Worm (Caenorhabditis elegans) whole organism, L3 larva: ENCODE measurements around the gene Y54H5A.2.

ENCODE experiments used
- ZK546.5 ChIP-seq: sonication (generic microtip); optimal IDR thresholded peaks from 2 replicates; lab custom pipeline; 2017; ENCODE audit warnings: missing biosample characterization, missing genetic modification characterization
- aly-2 ChIP-seq: fragments of 150-350 bp; optimal IDR thresholded peaks from 2 replicates; lab custom pipeline; 2014; ENCODE audit warnings: missing biosample characterization, missing genetic modification characterization
- ama-1 ChIP-seq: fragments of 150-350 bp; optimal IDR thresholded peaks from 2 replicates; lab custom pipeline; 2018
- ceh-28 ChIP-seq: fragments of 150-350 bp; optimal IDR thresholded peaks from 2 replicates; lab custom pipeline; 2014; ENCODE audit warnings: missing biosample characterization, missing genetic modification reagents, missing genetic modification characterization
- daf-12 ChIP-seq: fragments of 150-350 bp; optimal IDR thresholded peaks from 2 replicates; lab custom pipeline; 2014; ENCODE audit warnings: missing biosample characterization, missing genetic modification reagents, missing genetic modification characterization
- elt-2 ChIP-seq: sonication (generic microtip); optimal IDR thresholded peaks from 2 replicates; lab custom pipeline; 2016; ENCODE audit warnings: missing genetic modification reagents, mild to moderate bottlenecking, missing genetic modification characterization, missing compliant biosample characterization
- fkh-10 ChIP-seq: sonication (generic microtip); optimal IDR thresholded peaks from 2 replicates; lab custom pipeline; 2017; ENCODE audit warnings: missing biosample characterization, missing genetic modification reagents, missing genetic modification characterization
- lin-39 ChIP-seq: fragments of 150-350 bp; optimal IDR thresholded peaks from 2 replicates; lab custom pipeline; 2018; ENCODE audit warnings: missing biosample characterization, missing genetic modification reagents, missing genetic modification characterization
- nfya-1 ChIP-seq: sonication (generic microtip); optimal IDR thresholded peaks from 2 replicates; lab custom pipeline; 2017; ENCODE audit warnings: missing genetic modification characterization, mild to moderate bottlenecking, missing compliant biosample characterization, antibody characterized with exemption, moderate library complexity; ENCODE audit not compliant: insufficient read depth
- nhr-43 ChIP-seq: sonication (generic microtip); optimal IDR thresholded peaks from 2 replicates; lab custom pipeline; 2016; ENCODE audit warnings: mild to moderate bottlenecking, missing genetic modification characterization, missing compliant biosample characterization; ENCODE audit not compliant: poor library complexity, severe bottlenecking
- snpc-4 ChIP-seq: fragments of 150-350 bp; optimal IDR thresholded peaks from 2 replicates; lab custom pipeline; 2014; ENCODE audit warnings: missing biosample characterization, missing genetic modification characterization
- unc-62 ChIP-seq: fragments of 150-350 bp; sonication (generic microtip); optimal IDR thresholded peaks from 4 replicates; lab custom pipeline; 2014; ENCODE audit warnings: missing biosample characterization, missing genetic modification reagents, missing genetic modification characterization
- zag-1 ChIP-seq: fragments of 150-350 bp; optimal IDR thresholded peaks from 2 replicates; lab custom pipeline; 2014; ENCODE audit warnings: missing biosample characterization, missing genetic modification characterization

DNA sequence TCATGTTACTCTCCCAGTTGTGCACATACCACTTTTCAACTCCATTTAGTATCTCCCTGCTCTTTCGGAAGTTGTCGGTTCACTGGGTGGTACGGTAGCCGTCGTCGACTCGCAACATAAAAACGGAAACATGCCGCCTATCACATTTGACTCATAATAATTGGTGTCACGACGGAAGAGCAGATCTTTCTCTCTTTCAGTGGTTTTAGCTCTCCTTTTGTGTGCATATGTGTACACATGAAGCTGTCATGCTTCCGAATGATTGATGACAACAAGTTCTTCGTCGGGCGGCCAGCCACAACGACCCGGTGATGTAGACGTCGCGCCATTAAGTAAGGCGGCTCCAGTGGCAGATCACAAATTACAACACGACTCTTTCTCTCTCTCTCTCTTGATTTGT is 23.6 kb downstream of the Y54H5A.2 start:
- TF ChIP-seq aly-2 (tag; lab: Kevin White, UChicago) (no peak), nhr-43 (tag; lab: Kevin White, UChicago) (no peak), ceh-28 (tag; lab: Kevin White, UChicago) (no peak), zag-1 (tag; lab: Kevin White, UChicago) (no peak), unc-62 (no peak), elt-2 (no peak), ZK546.5 (tag; lab: Kevin White, UChicago) (no peak), nfya-1 (no peak), ama-1 (lab: Kevin White, UChicago) (no peak), snpc-4 (tag; lab: Kevin White, UChicago) (no peak), fkh-10 (GFP tag; lab: Kevin White, UChicago) (no peak), daf-12 (tag; lab: Kevin White, UChicago) (no peak), lin-39 (tag; lab: Kevin White, UChicago) (no peak)
